Worm (Caenorhabditis elegans) whole organism, L4/young adult: ENCODE measurements around the gene dmd-3.

Experiments
- W03F9.2 ChIP-seq: fragments of 150-350 bp; optimal IDR thresholded peaks from 2 replicates; lab custom pipeline; 2014; ENCODE audit warnings: missing biosample characterization, missing genetic modification characterization
- dao-5 ChIP-seq: sonication (generic microtip); optimal IDR thresholded peaks from 2 replicates; lab custom pipeline; 2016; ENCODE audit warnings: missing genotype, missing genetic modification characterization, moderate library complexity, missing compliant biosample characterization
- him-1 ChIP-seq: sonication (generic microtip); optimal IDR thresholded peaks from 2 replicates; lab custom pipeline; 2016; ENCODE audit warnings: missing genotype, missing genetic modification reagents, missing genetic modification characterization, missing compliant biosample characterization

dmd-3 gene

ce11 chrV:19623523-19624312 is 31.3 kb downstream of the dmd-3 start:
- TF ChIP-seq W03F9.2 (tag; lab: Kevin White, UChicago) (no peak), dao-5 (tag; lab: Kevin White, UChicago) (no peak), him-1 (no peak)

DNA sequence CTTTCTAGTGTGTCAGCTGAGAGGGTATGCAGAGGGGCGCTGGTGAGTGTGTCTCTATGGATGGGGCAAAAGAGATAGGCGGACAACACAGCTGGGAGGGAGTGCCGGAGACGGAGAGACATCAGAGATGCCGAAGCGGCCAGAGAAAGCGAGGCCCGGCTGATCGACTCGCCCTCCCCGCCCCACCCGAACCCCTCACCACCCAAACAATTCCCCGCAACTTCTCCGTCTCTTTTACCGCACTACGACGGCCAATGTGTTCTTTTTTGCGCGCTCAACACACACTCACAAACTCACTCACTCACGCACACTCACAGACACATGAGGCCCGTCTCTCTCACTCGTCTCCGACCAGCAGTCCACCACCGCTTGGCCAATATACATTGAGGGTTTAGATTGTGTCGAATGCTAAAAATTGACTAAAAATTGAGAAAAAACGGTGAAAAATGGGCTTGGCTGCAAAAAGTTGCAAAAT is 32.6 kb downstream of the dmd-3 start, which contains the start of gene Y43F8C.3:
Y43F8C.3 (minus strand) TSS at position 187 of the 475 bp plus-strand sequence.
- TF ChIP-seq W03F9.2 (tag; lab: Kevin White, UChicago) (peak; percentile 7), him-1 (peak; percentile 60), dao-5 (tag; lab: Kevin White, UChicago) (no peak)

DNA sequence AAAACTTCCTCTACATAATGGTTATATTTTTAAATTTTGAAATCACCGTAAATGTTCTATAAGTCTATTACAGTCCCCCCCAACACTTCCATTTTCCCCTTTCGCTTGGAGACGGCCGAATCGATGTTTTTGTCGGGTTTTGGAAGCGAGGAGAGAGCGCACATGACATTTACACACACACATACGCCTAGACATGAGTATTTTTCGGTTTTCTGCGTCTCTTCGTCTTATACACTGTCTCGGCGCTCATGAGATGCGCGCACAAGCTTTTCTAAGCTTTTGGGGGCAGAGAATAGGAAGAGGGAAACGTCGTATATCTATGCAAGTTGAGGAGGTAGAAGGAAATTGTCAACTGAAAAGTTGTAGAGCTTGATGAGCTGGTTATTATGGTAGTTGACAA is 35.0 kb downstream of the dmd-3 start:
- TF ChIP-seq dao-5 (tag; lab: Kevin White, UChicago) = no peak
- TF ChIP-seq him-1 = no peak
- no peak for TF ChIP-seq W03F9.2 (tag; lab: Kevin White, UChicago)

ce11 chrV:19613161-19613560 is 41.9 kb downstream of the dmd-3 start, which contains the start of gene nlp-26:
nlp-26 (plus strand) TSS chrV:19613461.
- no peak for TF ChIP-seq dao-5 (tag; lab: Kevin White, UChicago)

ce11 chrV:19611675-19612345 is 43.2 kb downstream of the dmd-3 start:
- no peak for TF ChIP-seq W03F9.2 (tag; lab: Kevin White, UChicago)
- TF ChIP-seq dao-5 (tag; lab: Kevin White, UChicago) = no peak
- no peak for TF ChIP-seq him-1

- TF ChIP-seq him-1 (no peak), W03F9.2 (tag; lab: Kevin White, UChicago) (no peak), dao-5 (tag; lab: Kevin White, UChicago) (no peak)
Measured at ce11 chrV:19610118-19610707, 44.8 kb downstream of the dmd-3 start.

- TF ChIP-seq him-1 (no peak), dao-5 (tag; lab: Kevin White, UChicago) (no peak), W03F9.2 (tag; lab: Kevin White, UChicago) (no peak)
Measured at ce11 chrV:19609194-19609593, 45.9 kb downstream of the dmd-3 start, which contains the start of gene grsp-1. grsp-1 (plus strand) TSS chrV:19609494.

DNA sequence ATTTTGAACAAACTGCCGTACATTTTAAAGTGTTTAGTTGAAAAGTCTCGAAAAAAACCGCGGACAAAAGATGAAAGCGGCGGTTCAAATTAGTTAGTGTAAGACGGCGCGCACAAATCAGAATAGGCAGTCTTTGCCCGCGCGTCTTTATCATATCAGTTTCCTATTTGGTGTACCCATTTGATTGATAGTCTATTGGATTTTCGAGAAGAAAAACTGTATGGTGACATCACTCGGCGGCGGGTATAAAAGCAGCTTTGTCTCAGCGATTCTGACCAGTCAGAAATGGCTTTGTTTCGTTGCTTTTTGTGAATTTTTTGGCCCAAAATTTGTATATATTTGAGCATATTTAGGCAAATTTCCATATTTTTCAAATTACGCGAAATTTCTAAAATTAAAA is 46.4 kb downstream of the dmd-3 start:
- TF ChIP-seq W03F9.2 (tag; lab: Kevin White, UChicago) (no peak), him-1 (no peak), dao-5 (tag; lab: Kevin White, UChicago) (no peak)

- TF ChIP-seq him-1 (no peak), W03F9.2 (tag; lab: Kevin White, UChicago) (no peak), dao-5 (tag; lab: Kevin White, UChicago) (no peak)
Measured at ce11 chrV:19605880-19606279, 49.2 kb downstream of the dmd-3 start, which contains the start of gene nlp-25. nlp-25 (plus strand) TSS chrV:19606180.

ce11 chrV:19605415-19605814 is 49.6 kb downstream of the dmd-3 start:
- TF ChIP-seq W03F9.2 (tag; lab: Kevin White, UChicago) (no peak), dao-5 (tag; lab: Kevin White, UChicago) (no peak), him-1 (no peak)
